Worm (Caenorhabditis elegans): ENCODE data around the gene eef-1A.1.

DNA sequence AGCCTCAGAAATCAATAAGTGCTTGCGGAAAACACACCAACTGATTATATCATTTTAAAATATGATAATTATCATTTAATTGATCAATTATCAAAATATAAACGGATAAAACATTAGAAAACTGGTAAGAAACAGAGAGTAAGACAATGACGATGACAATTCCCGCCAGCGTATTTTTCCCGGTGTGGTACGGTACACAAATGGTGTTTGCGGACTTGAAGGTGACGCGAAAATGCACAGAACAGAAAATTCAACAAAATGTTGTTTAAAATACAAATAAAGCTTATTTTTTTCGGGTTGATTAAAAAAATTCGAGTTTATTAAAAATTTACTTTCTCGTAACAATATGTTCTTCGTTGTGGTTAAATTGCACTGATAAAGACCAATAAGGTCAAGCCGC is 10.3 kb downstream of the eef-1A.1 start:
- TF ChIP-seq unc-62 (GFP tag; optimal IDR thresholded peaks at IDR 0.05) (no peak), snpc-4 (tag; optimal IDR thresholded peaks at IDR 0.05) (no peak)

Data from whole organism, L3 larva.